Fruit fly (Drosophila melanogaster): Measurements from ENCODE around the gene CrebA.

CrebA gene

dm6 chr3L:15532368-15533030 is 2.7 kb upstream of the CrebA start (continued):
- no peak for TF ChIP-seq CG1832 (GFP tag; optimal IDR thresholded peaks at IDR 0.05)
- TF ChIP-seq Deaf1 (tag; optimal IDR thresholded peaks at IDR 0.05): peak; percentile 69
- TF ChIP-seq CG4730 (GFP tag; IDR thresholded peaks at IDR 0.05): 0 out of 2 replicates have a peak, but pooled peaks have one; percentile 31
- peak; percentile 60 for TF ChIP-seq Med (GFP tag)
- peak; percentile 52; the same call in 1 of the 2 replicates for TF ChIP-seq sens-2 (GFP tag; IDR thresholded peaks at IDR 0.05)
- peak; percentile 46 for TF ChIP-seq tio (GFP tag; optimal IDR thresholded peaks at IDR 0.05)
- TF ChIP-seq Atf-2 (GFP tag; optimal IDR thresholded peaks at IDR 0.05): peak; percentile 16
- TF ChIP-seq CG12155 (GFP tag; optimal IDR thresholded peaks at IDR 0.05): peak; percentile 4
- peak; percentile 32; the same call in 1 of the 2 replicates for TF ChIP-seq Bgb (GFP tag; IDR thresholded peaks at IDR 0.05; ENCODE audit: partially characterized antibody)
- 0 out of 3 replicates have a peak, but pooled peaks have one; percentile 39 for TF ChIP-seq C15 (GFP tag; IDR thresholded peaks at IDR 0.05)
- no peak for TF ChIP-seq Optix (GFP tag; IDR thresholded peaks at IDR 0.05)
- peak; percentile 15 for TF ChIP-seq Abd-B (GFP tag; optimal IDR thresholded peaks at IDR 0.05)
- no peak for TF ChIP-seq bigmax (GFP tag; optimal IDR thresholded peaks at IDR 0.05)
- 0 out of 2 replicates have a peak, but pooled peaks have one; percentile 34 for TF ChIP-seq sob (GFP tag; IDR thresholded peaks at IDR 0.05)
- peak; percentile 54; the same call in 2 of the 3 replicates for TF ChIP-seq ci (GFP tag; IDR thresholded peaks at IDR 0.05)
- peak; percentile 49 for TF ChIP-seq Meics (GFP tag; optimal IDR thresholded peaks at IDR 0.05)
- no peak for TF ChIP-seq CG15011 (GFP tag; optimal IDR thresholded peaks at IDR 0.05)
- TF ChIP-seq CG7556 (GFP tag; optimal IDR thresholded peaks at IDR 0.05): peak; percentile 54
- TF ChIP-seq ac (GFP tag; optimal IDR thresholded peaks at IDR 0.05): no peak
- peak; percentile 55 for TF ChIP-seq esg (GFP tag; conservative IDR thresholded peaks at IDR 0.05)
- TF ChIP-seq Atf3 (GFP tag; optimal IDR thresholded peaks at IDR 0.05): no peak
- peak; percentile 45 for TF ChIP-seq CG5180 (GFP tag; optimal IDR thresholded peaks at IDR 0.05)
- TF ChIP-seq Atf6 (GFP tag; IDR thresholded peaks at IDR 0.05): peak; percentile 52; the same call in 1 of the 2 replicates
- TF ChIP-seq CG11504 (tag; optimal IDR thresholded peaks at IDR 0.05): peak; percentile 76
- peak; percentile 34 for TF ChIP-seq nom (GFP tag; optimal IDR thresholded peaks at IDR 0.05)
- TF ChIP-seq Ssrp (tag; optimal IDR thresholded peaks at IDR 0.05): no peak
- TF ChIP-seq Fer3 (tag; optimal IDR thresholded peaks at IDR 0.05): peak; percentile 16
- TF ChIP-seq pan (optimal IDR thresholded peaks at IDR 0.05): no peak
- peak in 1 of 2 experiments; percentile 72 for TF ChIP-seq pan (GFP tag; optimal IDR thresholded peaks at IDR 0.05 in 1 of 2, IDR thresholded peaks at IDR 0.05 in 1 of 2)
- no peak for TF ChIP-seq sr (GFP tag; IDR thresholded peaks at IDR 0.05)
- peak; percentile 34 for TF ChIP-seq Blimp-1 (GFP tag; optimal IDR thresholded peaks at IDR 0.05)
- TF ChIP-seq phol (tag; optimal IDR thresholded peaks at IDR 0.05): peak; percentile 74
- TF ChIP-seq ind (GFP tag; optimal IDR thresholded peaks at IDR 0.05): peak; percentile 52
- peak; percentile 15 for TF ChIP-seq slp2 (GFP tag; optimal IDR thresholded peaks at IDR 0.05)
- TF ChIP-seq mirr (GFP tag; optimal IDR thresholded peaks at IDR 0.05): peak; percentile 15
- peak; percentile 14 for TF ChIP-seq CG17829 (tag; optimal IDR thresholded peaks at IDR 0.05)
- no peak for TF ChIP-seq CG13775 (GFP tag; optimal IDR thresholded peaks at IDR 0.05)
- peak; percentile 32; the same call in 1 of the 2 replicates for TF ChIP-seq wor (GFP tag; IDR thresholded peaks at IDR 0.05)
- peak; percentile 46 for TF ChIP-seq Rx (GFP tag; IDR thresholded peaks at IDR 0.05)
- peak; percentile 51 for TF ChIP-seq grau (tag; optimal IDR thresholded peaks at IDR 0.05)
- TF ChIP-seq CG8944 (GFP tag; optimal IDR thresholded peaks at IDR 0.05): no peak
- TF ChIP-seq CG6254 (GFP tag; optimal IDR thresholded peaks at IDR 0.05): peak; percentile 25
- no peak for TF ChIP-seq bab2 (GFP tag; optimal IDR thresholded peaks at IDR 0.05)
- TF ChIP-seq chif (GFP tag; optimal IDR thresholded peaks at IDR 0.05): peak in 1 of 2 experiments; percentile 33
- TF ChIP-seq CG31441 (GFP tag; IDR thresholded peaks at IDR 0.05): peak; percentile 68
- peak; percentile 39 for TF ChIP-seq lab (GFP tag; optimal IDR thresholded peaks at IDR 0.05)
- TF ChIP-seq CG2712 (tag; optimal IDR thresholded peaks at IDR 0.05): peak; percentile 61
- TF ChIP-seq CG10959 (GFP tag; IDR thresholded peaks at IDR 0.05): peak; percentile 24; the same call in 1 of the 2 replicates
- TF ChIP-seq sug (tag; optimal IDR thresholded peaks at IDR 0.05): peak; percentile 14

All from whole organism, embryonic.